Fruit fly (Drosophila melanogaster) whole organism, embryonic: ENCODE data around the gene kis.

Experiments
- B-H1 ChIP-seq: fragments of 200-800 bp; sonication (Bioruptor generic); IDR thresholded peaks from 3 replicates; pipeline ENCODE4 v1.3.6; 2022; ENCODE audit warnings: missing biosample characterization, missing genetic modification characterization
- Blimp-1 ChIP-seq: fragments of 200-800 bp; sonication (Bioruptor generic); optimal IDR thresholded peaks from 3 replicates; lab custom pipeline; 2018; ENCODE audit warnings: missing biosample characterization, missing genetic modification characterization, mild to moderate bottlenecking, moderate library complexity, missing genetic modification reagents
- CG10543 ChIP-seq: fragments of 200-800 bp; sonication (Bioruptor generic); optimal IDR thresholded peaks from 3 replicates; lab custom pipeline; 2017; ENCODE audit warnings: missing biosample characterization, mild to moderate bottlenecking, missing genetic modification characterization, moderate library complexity
- CG10979 ChIP-seq: fragments of 200-800 bp; sonication (Bioruptor generic); optimal IDR thresholded peaks from 2 replicates; lab custom pipeline; 2018; ENCODE audit warnings: missing biosample characterization, mild to moderate bottlenecking, missing genetic modification characterization, moderate library complexity
- CG11247 ChIP-seq: fragments of 200-800 bp; sonication (Bioruptor generic); IDR thresholded peaks from 2 replicates; pipeline ENCODE4 v1.3.6; 2022; ENCODE audit warnings: missing biosample characterization, missing genetic modification characterization
- CG12104 ChIP-seq: fragments of 200-800 bp; sonication (Bioruptor generic); optimal IDR thresholded peaks from 3 replicates; lab custom pipeline; 2016; ENCODE audit warnings: missing biosample characterization, missing genetic modification characterization
- CG12659 ChIP-seq: fragments of 200-800 bp; sonication (Bioruptor generic); optimal IDR thresholded peaks from 3 replicates; lab custom pipeline; 2017; ENCODE audit warnings: mild to moderate bottlenecking, missing biosample characterization, missing genetic modification reagents, missing genetic modification characterization
- CG12744 ChIP-seq: fragments of 200-800 bp; sonication (Bioruptor generic); optimal IDR thresholded peaks from 2 replicates; lab custom pipeline; 2016; ENCODE audit warnings: missing biosample characterization, missing genetic modification characterization
- CG14965 ChIP-seq: fragments of 200-800 bp; sonication (Bioruptor generic); optimal IDR thresholded peaks from 2 replicates; lab custom pipeline; 2016; ENCODE audit warnings: missing biosample characterization, missing genetic modification characterization, borderline replicate concordance
- CG15514 ChIP-seq: fragments of 200-800 bp; sonication (Bioruptor generic); optimal IDR thresholded peaks from 3 replicates; lab custom pipeline; 2017; ENCODE audit warnings: missing biosample characterization, missing genetic modification characterization, mild to moderate bottlenecking, moderate library complexity, missing genetic modification reagents
- CG17361 ChIP-seq: fragments of 200-800 bp; sonication (Bioruptor generic); IDR thresholded peaks from 3 replicates; pipeline ENCODE4 v1.3.6; 2022; ENCODE audit warnings: missing biosample characterization, missing genetic modification characterization
- CG18599 ChIP-seq: fragments of 200-800 bp; sonication (Bioruptor generic); optimal IDR thresholded peaks from 3 replicates; lab custom pipeline; 2017; ENCODE audit warnings: missing biosample characterization, missing genetic modification characterization, mild to moderate bottlenecking, moderate library complexity, missing genetic modification reagents
- CG2202 ChIP-seq: fragments of 200-800 bp; sonication (Bioruptor generic); optimal IDR thresholded peaks from 2 replicates; lab custom pipeline; 2018; ENCODE audit warnings: missing biosample characterization, mild to moderate bottlenecking, missing genetic modification characterization
- CG4707 ChIP-seq: fragments of 200-800 bp; sonication (Bioruptor generic); optimal IDR thresholded peaks from 2 replicates; lab custom pipeline; 2018; ENCODE audit warnings: missing biosample characterization, mild to moderate bottlenecking, missing genetic modification characterization, moderate library complexity
- CG5953 ChIP-seq: fragments of 200-800 bp; sonication (Bioruptor generic); IDR thresholded peaks from 2 replicates; pipeline ENCODE4 v1.3.6; 2022; ENCODE audit warnings: missing biosample characterization, missing genetic modification characterization
- CG6175 ChIP-seq: fragments of 200-800 bp; sonication (Bioruptor generic); IDR thresholded peaks from 3 replicates; pipeline ENCODE4 v1.3.6; 2022; ENCODE audit warnings: missing biosample characterization, missing genetic modification characterization
- CG7271 ChIP-seq: fragments of 200-800 bp; sonication (Bioruptor generic); optimal IDR thresholded peaks from 2 replicates; lab custom pipeline; 2018; ENCODE audit warnings: missing biosample characterization, mild to moderate bottlenecking, missing genetic modification characterization, moderate library complexity
- CG7745 ChIP-seq: fragments of 200-800 bp; sonication (Bioruptor generic); optimal IDR thresholded peaks from 2 replicates; lab custom pipeline; 2018; ENCODE audit warnings: missing biosample characterization, mild to moderate bottlenecking, missing genetic modification characterization, moderate library complexity
- CG7963 ChIP-seq: fragments of 200-800 bp; sonication (Bioruptor generic); IDR thresholded peaks from 3 replicates; pipeline ENCODE4 v1.3.6; 2022; ENCODE audit warnings: missing biosample characterization, missing genetic modification characterization; ENCODE audit not compliant: partially characterized antibody
- CG8089 ChIP-seq: fragments of 200-800 bp; sonication (Bioruptor generic); optimal IDR thresholded peaks from 3 replicates; lab custom pipeline; 2016; ENCODE audit warnings: missing biosample characterization, missing genetic modification characterization
- CG9215 ChIP-seq: fragments of 200-800 bp; sonication (Bioruptor generic); IDR thresholded peaks from 2 replicates; pipeline ENCODE4 v1.3.6; 2022; ENCODE audit warnings: missing biosample characterization, missing genetic modification characterization
- CG9437 ChIP-seq: fragments of 200-800 bp; sonication (Bioruptor generic); optimal IDR thresholded peaks from 2 replicates; lab custom pipeline; 2018; ENCODE audit warnings: missing biosample characterization, mild to moderate bottlenecking, missing genetic modification characterization
- Dip3 ChIP-seq: fragments of 200-800 bp; sonication (Bioruptor generic); optimal IDR thresholded peaks from 3 replicates; lab custom pipeline; 2016; ENCODE audit warnings: missing biosample characterization, missing genetic modification characterization
- Ets65A ChIP-seq: fragments of 200-800 bp; sonication (Bioruptor generic); peaks from one replicate; lab custom pipeline; 2016; ENCODE audit warnings: missing biosample characterization, missing genetic modification characterization
- Fer3 ChIP-seq: fragments of 200-800 bp; sonication (Bioruptor generic); optimal IDR thresholded peaks from 2 replicates; lab custom pipeline; 2018; ENCODE audit warnings: missing biosample characterization, mild to moderate bottlenecking, missing genetic modification characterization, moderate library complexity
- Hr39 ChIP-seq: fragments of >200 bp; optimal IDR thresholded peaks from 2 replicates; lab custom pipeline; 2017
- Nf-YA ChIP-seq: fragments of 200-800 bp; sonication (Bioruptor generic); IDR thresholded peaks from 2 replicates; pipeline ENCODE4 v1.3.6; 2022; ENCODE audit warnings: missing biosample characterization, missing genetic modification characterization
- Oaz ChIP-seq: fragments of 200-800 bp; sonication (Bioruptor generic); IDR thresholded peaks from 2 replicates; pipeline ENCODE4 v1.3.6; 2022; ENCODE audit warnings: missing biosample characterization, missing genetic modification characterization
- Optix ChIP-seq: fragments of 200-800 bp; sonication (Bioruptor generic); IDR thresholded peaks from 3 replicates; pipeline ENCODE4 v1.3.6; 2022; ENCODE audit warnings: missing biosample characterization, missing genetic modification characterization
- Pdp1 ChIP-seq, 2 experiments: fragments of 200-800 bp; sonication (Bioruptor generic); optimal IDR thresholded peaks; 3 replicates each; lab custom pipeline; 2016; ENCODE audit warnings: missing biosample characterization in 2 of 2, missing genetic modification characterization in 2 of 2, mild to moderate bottlenecking in 1 of 2, moderate library complexity in 1 of 2
- Rx ChIP-seq: fragments of 200-800 bp; sonication (Bioruptor generic); IDR thresholded peaks from 2 replicates; pipeline ENCODE4 v1.3.6; 2022; ENCODE audit warnings: missing biosample characterization, missing genetic modification characterization
- ase ChIP-seq: fragments of 200-800 bp; sonication (Bioruptor generic); IDR thresholded peaks from 3 replicates; pipeline ENCODE4 v1.3.6; 2022; ENCODE audit warnings: missing biosample characterization, missing genetic modification characterization
- bcd ChIP-seq: fragments of 200-800 bp; sonication (Bioruptor generic); optimal IDR thresholded peaks from 2 replicates; lab custom pipeline; 2017; ENCODE audit warnings: missing biosample characterization, mild to moderate bottlenecking, missing genetic modification characterization
- cas ChIP-seq: fragments of 200-800 bp; sonication (Bioruptor generic); IDR thresholded peaks from 2 replicates; pipeline ENCODE4 v1.3.6; 2022; ENCODE audit warnings: missing biosample characterization, missing genetic modification characterization
- chm ChIP-seq: fragments of 200-800 bp; sonication (Bioruptor generic); IDR thresholded peaks from 2 replicates; pipeline ENCODE4 v1.3.6; 2022; ENCODE audit warnings: missing biosample characterization, missing genetic modification characterization
- da ChIP-seq: fragments of 200-800 bp; sonication (Bioruptor generic); optimal IDR thresholded peaks from 2 replicates; lab custom pipeline; 2016; ENCODE audit warnings: missing biosample characterization, missing genetic modification characterization
- dm ChIP-seq: fragments of 200-800 bp; sonication (Bioruptor generic); optimal IDR thresholded peaks from 3 replicates; lab custom pipeline; 2016; ENCODE audit warnings: missing biosample characterization, missing genetic modification characterization
- ewg ChIP-seq: fragments of 200-800 bp; sonication (Bioruptor generic); optimal IDR thresholded peaks from 3 replicates; lab custom pipeline; 2017; ENCODE audit warnings: mild to moderate bottlenecking, missing biosample characterization, missing genetic modification reagents, missing genetic modification characterization
- exex ChIP-seq: fragments of 200-800 bp; sonication (Bioruptor generic); optimal IDR thresholded peaks from 4 replicates; lab custom pipeline; 2018; ENCODE audit warnings: missing biosample characterization, mild to moderate bottlenecking, missing genetic modification characterization, moderate library complexity
- fd102C ChIP-seq: fragments of 200-800 bp; sonication (Bioruptor generic); optimal IDR thresholded peaks from 2 replicates; lab custom pipeline; 2018; ENCODE audit warnings: missing biosample characterization, mild to moderate bottlenecking, missing genetic modification characterization, moderate library complexity
- fd3F ChIP-seq: fragments of 200-800 bp; sonication (Bioruptor generic); optimal IDR thresholded peaks from 2 replicates; lab custom pipeline; 2018; ENCODE audit warnings: missing biosample characterization, mild to moderate bottlenecking, missing genetic modification characterization, moderate library complexity
- h ChIP-seq: fragments of >200 bp; optimal IDR thresholded peaks from 2 replicates; lab custom pipeline; 2017
- nerfin-1 ChIP-seq: fragments of 200-800 bp; sonication (Bioruptor generic); optimal IDR thresholded peaks from 3 replicates; lab custom pipeline; 2019; ENCODE audit warnings: missing biosample characterization, mild to moderate bottlenecking, missing genetic modification characterization, moderate library complexity
- p53 ChIP-seq: fragments of 200-800 bp; sonication (Bioruptor generic); optimal IDR thresholded peaks from 2 replicates; lab custom pipeline; 2016; ENCODE audit warnings: missing biosample characterization, missing genetic modification characterization
- pros ChIP-seq: fragments of 200-800 bp; sonication (Bioruptor generic); optimal IDR thresholded peaks from 3 replicates; lab custom pipeline; 2019; ENCODE audit warnings: missing biosample characterization, mild to moderate bottlenecking, missing genetic modification characterization, moderate library complexity
- pum ChIP-seq: fragments of 200-800 bp; sonication (Bioruptor generic); optimal IDR thresholded peaks from 2 replicates; lab custom pipeline; 2016; ENCODE audit warnings: missing biosample characterization, missing genetic modification characterization
- run ChIP-seq: fragments of 200-800 bp; sonication (Bioruptor generic); optimal IDR thresholded peaks from 3 replicates; lab custom pipeline; 2018; ENCODE audit warnings: missing biosample characterization, mild to moderate bottlenecking, missing genetic modification characterization
- seq ChIP-seq: fragments of 200-800 bp; sonication (Bioruptor generic); IDR thresholded peaks from 2 replicates; pipeline ENCODE4 v1.3.6; 2022; ENCODE audit warnings: missing biosample characterization, missing genetic modification characterization
- shn ChIP-seq: fragments of 200-800 bp; sonication (Bioruptor generic); optimal IDR thresholded peaks from 3 replicates; lab custom pipeline; 2016; ENCODE audit warnings: missing biosample characterization, missing genetic modification characterization
- slbo ChIP-seq: fragments of 200-800 bp; sonication (Bioruptor generic); IDR thresholded peaks from 2 replicates; pipeline ENCODE4 v1.3.6; 2022; ENCODE audit warnings: missing biosample characterization, missing genetic modification characterization
- slp2 ChIP-seq: fragments of 200-800 bp; sonication (Bioruptor generic); optimal IDR thresholded peaks from 2 replicates; lab custom pipeline; 2016; ENCODE audit warnings: missing biosample characterization, missing genetic modification characterization
- vfl ChIP-seq: fragments of 200-800 bp; sonication (Bioruptor generic); optimal IDR thresholded peaks from 2 replicates; lab custom pipeline; 2016; ENCODE audit warnings: missing biosample characterization, missing genetic modification characterization

kis gene

dm6 chr2L:283071-283482 lies 32.5 kb upstream of the kis start, which contains the start of gene CG11601 (continued):
- TF ChIP-seq pum: no peak
- no peak for TF ChIP-seq CG4707 (GFP tag; lab: Kevin White, UChicago)
- peak; percentile 10 for TF ChIP-seq nerfin-1 (tag; lab: Kevin White, UChicago)
- TF ChIP-seq CG10543 (GFP tag; lab: Kevin White, UChicago): peak; percentile 31
- TF ChIP-seq CG9215 (GFP tag; lab: Robert Waterston, UW): no peak
- TF ChIP-seq p53: no peak
- TF ChIP-seq fd102C (GFP tag; lab: Kevin White, UChicago): no peak
- no peak for TF ChIP-seq CG5953 (GFP tag; lab: Robert Waterston, UW)
- TF ChIP-seq CG7745 (tag; lab: Kevin White, UChicago): no peak
- peak; percentile 6 for TF ChIP-seq Dip3 (GFP tag; lab: Kevin White, UChicago)
- TF ChIP-seq CG7963 (GFP tag; lab: Robert Waterston, UW): no peak
- 0 out of 2 replicates have a peak, but pooled peaks have one; percentile 12 for TF ChIP-seq Rx (GFP tag; lab: Robert Waterston, UW)
- TF ChIP-seq CG8089 (GFP tag; lab: Kevin White, UChicago): no peak
- no peak for TF ChIP-seq CG14965 (GFP tag; lab: Kevin White, UChicago)
- no peak for TF ChIP-seq CG10979 (tag; lab: Kevin White, UChicago)
- TF ChIP-seq B-H1 (GFP tag; lab: Robert Waterston, UW): no peak
- no peak for TF ChIP-seq ase (GFP tag; lab: Robert Waterston, UW)
- TF ChIP-seq CG6175: no peak
- TF ChIP-seq CG18599 (GFP tag; lab: Kevin White, UChicago): no peak
- no peak for TF ChIP-seq chm (GFP tag; lab: Robert Waterston, UW)
- peak; percentile 49 for TF ChIP-seq CG12659 (GFP tag; lab: Kevin White, UChicago)
- peak; percentile 80 for TF ChIP-seq Ets65A (GFP tag; lab: Kevin White, UChicago)
- no peak for TF ChIP-seq da (GFP tag; lab: Kevin White, UChicago)
- no peak for TF ChIP-seq CG9437 (GFP tag; lab: Kevin White, UChicago)
- TF ChIP-seq CG11247 (GFP tag; lab: Robert Waterston, UW): peak; percentile 18; the same call in 1 of the 2 replicates
- TF ChIP-seq vfl (GFP tag; lab: Kevin White, UChicago): peak; percentile 18
- no peak for TF ChIP-seq CG7271 (tag; lab: Kevin White, UChicago)
- TF ChIP-seq Fer3 (tag; lab: Kevin White, UChicago): no peak
- TF ChIP-seq exex: peak; percentile 37
- TF ChIP-seq slbo: peak; percentile 57
- TF ChIP-seq CG15514 (GFP tag; lab: Kevin White, UChicago): peak; percentile 80
- peak in 1 of 2 experiments; percentile 57 for TF ChIP-seq Pdp1 (GFP tag; optimal IDR thresholded peaks at IDR 0.05; lab: Kevin White, UChicago)
- TF ChIP-seq pros (GFP tag; lab: Kevin White, UChicago): no peak
- peak; percentile 46 for TF ChIP-seq bcd
- no peak for TF ChIP-seq slp2 (GFP tag; lab: Kevin White, UChicago)
- TF ChIP-seq CG17361 (GFP tag; lab: Robert Waterston, UW): peak; percentile 59; the same call in 1 of the 3 replicates
- TF ChIP-seq CG12744 (GFP tag; lab: Kevin White, UChicago): no peak
- 0 out of 2 replicates have a peak, but pooled peaks have one; percentile 15 for TF ChIP-seq Oaz (GFP tag; lab: Robert Waterston, UW)
- no peak for TF ChIP-seq cas (GFP tag; lab: Robert Waterston, UW)
- no peak for TF ChIP-seq ewg (GFP tag; lab: Kevin White, UChicago)
- TF ChIP-seq Blimp-1 (GFP tag; lab: Kevin White, UChicago): no peak
- TF ChIP-seq fd3F (GFP tag; lab: Kevin White, UChicago): peak; percentile 2
- no peak for TF ChIP-seq h (lab: Kevin White, UChicago)
- TF ChIP-seq CG2202 (tag; lab: Kevin White, UChicago): no peak
- no peak for TF ChIP-seq Optix (GFP tag; lab: Robert Waterston, UW)
- no peak for TF ChIP-seq run (tag; lab: Kevin White, UChicago)
- TF ChIP-seq Nf-YA (GFP tag; lab: Robert Waterston, UW): no peak
- no peak for TF ChIP-seq Hr39
- TF ChIP-seq shn (GFP tag; lab: Kevin White, UChicago): peak; percentile 56
- TF ChIP-seq CG12104 (GFP tag; lab: Kevin White, UChicago): no peak
- peak; percentile 14 for TF ChIP-seq dm (GFP tag; lab: Kevin White, UChicago)
- no peak for TF ChIP-seq seq (GFP tag; lab: Robert Waterston, UW)
